Worm (Caenorhabditis elegans) whole organism, late embryonic: ENCODE results near the gene B0507.7.

Experiments used
- dve-1 ChIP-seq: sonication (generic microtip); optimal IDR thresholded peaks from 2 replicates; lab custom pipeline; 2017; ENCODE audit warnings: antibody characterized with exemption, mild to moderate bottlenecking, missing genetic modification characterization, missing compliant biosample characterization
- mec-3 ChIP-seq: sonication (generic microtip); optimal IDR thresholded peaks from 2 replicates; lab custom pipeline; 2016; ENCODE audit warnings: borderline replicate concordance, missing genetic modification characterization, missing compliant biosample characterization
- ztf-16 ChIP-seq: sonication (generic microtip); optimal IDR thresholded peaks from 2 replicates; lab custom pipeline; 2017; ENCODE audit warnings: missing genetic modification characterization, missing compliant biosample characterization

ce11 chrV:8799293-8799812, 40.8 kb upstream of the B0507.7 start:
- TF ChIP-seq mec-3 (no peak), dve-1 (no peak), ztf-16 (tag; lab: Kevin White, UChicago) (no peak)
